Fruit fly (Drosophila melanogaster) whole organism, adult: Measurements from ENCODE around the gene ppl.

Source experiments
- CG14711 ChIP-seq: fragments of 200-800 bp; sonication (Bioruptor generic); optimal IDR thresholded peaks from 2 replicates; lab custom pipeline; 2018; ENCODE audit warnings: missing biosample characterization, mild to moderate bottlenecking, missing genetic modification characterization, moderate library complexity
- CG1620 ChIP-seq: fragments of 200-800 bp; sonication (Bioruptor generic); optimal IDR thresholded peaks from 2 replicates; lab custom pipeline; 2016; ENCODE audit warnings: missing biosample characterization, missing genetic modification characterization
- Clk ChIP-seq: fragments of 200-800 bp; sonication (Bioruptor generic); optimal IDR thresholded peaks from 2 replicates; lab custom pipeline; 2017; ENCODE audit warnings: missing biosample characterization, missing genetic modification characterization
- cic ChIP-seq: fragments of 200-800 bp; sonication (Bioruptor generic); optimal IDR thresholded peaks from 2 replicates; lab custom pipeline; 2017; ENCODE audit warnings: missing biosample characterization, mild to moderate bottlenecking, missing genetic modification characterization, moderate library complexity
- pad ChIP-seq: fragments of 200-800 bp; sonication (Bioruptor generic); optimal IDR thresholded peaks from 3 replicates; lab custom pipeline; 2017; ENCODE audit warnings: missing biosample characterization, missing genetic modification characterization, mild to moderate bottlenecking, moderate library complexity, missing genetic modification reagents

dm6 chr3L:21319957-21320356, 38.7 kb upstream of the ppl start:
- TF ChIP-seq cic (no peak), pad (no peak), Clk (GFP tag; lab: Kevin White, UChicago) (no peak), CG14711 (tag; lab: Kevin White, UChicago) (no peak), CG1620 (GFP tag; lab: Kevin White, UChicago) (no peak)
